Worm (Caenorhabditis elegans) whole organism, early embryonic: ENCODE results near the gene hpo-33.

Experiments
- B0310.2 ChIP-seq: sonication (generic microtip); optimal IDR thresholded peaks from 2 replicates; lab custom pipeline; 2016; ENCODE audit warnings: mild to moderate bottlenecking, missing genetic modification characterization, missing compliant biosample characterization
- ama-1 ChIP-seq: fragments of 150-350 bp; optimal IDR thresholded peaks from 2 replicates; lab custom pipeline; 2014
- ceh-13 ChIP-seq: fragments of 200-800 bp; sonication (Bioruptor generic); optimal IDR thresholded peaks from 2 replicates; lab custom pipeline; 2018; ENCODE audit warnings: mild to moderate bottlenecking, missing genetic modification characterization, missing compliant biosample characterization
- ets-7 ChIP-seq: sonication (generic microtip); optimal IDR thresholded peaks from 2 replicates; lab custom pipeline; 2016; ENCODE audit warnings: missing genotype, missing genetic modification characterization, missing compliant biosample characterization
- flt-1 ChIP-seq: fragments of 200-800 bp; sonication (Bioruptor generic); IDR thresholded peaks from 2 replicates; pipeline ENCODE4 v1.3.6; 2022; ENCODE audit warnings: missing genetic modification characterization, missing compliant biosample characterization
- hmbx-1 ChIP-seq: sonication (generic microtip); optimal IDR thresholded peaks from 2 replicates; lab custom pipeline; 2016; ENCODE audit warnings: mild to moderate bottlenecking, missing genetic modification characterization, missing compliant biosample characterization
- hmg-4 ChIP-seq: fragments of 200-800 bp; sonication (Bioruptor generic); optimal IDR thresholded peaks from 2 replicates; lab custom pipeline; 2018; ENCODE audit warnings: mild to moderate bottlenecking, missing genetic modification characterization, missing compliant biosample characterization
- pes-1 ChIP-seq: fragments of 200-800 bp; sonication (Bioruptor generic); IDR thresholded peaks from 2 replicates; pipeline ENCODE4 v1.3.6; 2022; ENCODE audit warnings: missing genetic modification reagents, missing genetic modification characterization, missing compliant biosample characterization
- scrt-1 ChIP-seq: fragments of 200-800 bp; sonication (Bioruptor generic); IDR thresholded peaks from 2 replicates; pipeline ENCODE4 v1.3.6; 2022; ENCODE audit warnings: missing genetic modification characterization, missing compliant biosample characterization
- tbx-37 ChIP-seq: fragments of 200-800 bp; sonication (Bioruptor generic); conservative IDR thresholded peaks from 2 replicates; pipeline ENCODE4 v1.3.6; 2022; ENCODE audit warnings: missing genetic modification reagents, missing genetic modification characterization, missing compliant biosample characterization
- tra-4 ChIP-seq: sonication (generic microtip); optimal IDR thresholded peaks from 2 replicates; lab custom pipeline; 2017; ENCODE audit warnings: missing genetic modification characterization, missing compliant biosample characterization

DNA sequence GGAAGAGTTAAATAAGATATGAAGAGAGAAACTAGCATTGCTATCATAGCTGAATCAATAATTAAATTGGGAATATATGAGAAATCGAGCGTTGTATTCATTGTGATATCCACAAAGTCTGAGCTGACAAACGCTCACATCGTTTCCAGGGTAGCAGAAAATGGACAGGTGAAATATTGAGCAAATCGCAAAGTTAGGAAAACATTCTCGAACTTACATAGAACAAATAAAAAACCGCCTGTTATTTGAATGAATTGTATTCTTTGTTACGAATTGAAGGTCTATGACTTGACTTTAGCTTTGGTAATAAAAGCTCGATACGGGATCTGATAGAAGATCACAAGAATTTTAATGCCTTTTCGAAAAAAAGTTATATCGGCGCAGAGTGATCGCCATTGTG is 6.5 kb upstream of the hpo-33 start, which contains the start of gene srz-94:
- TF ChIP-seq pes-1 (GFP tag; lab: Robert Waterston, UW), result no peak
- no peak for TF ChIP-seq ama-1 (lab: Kevin White, UChicago)
- no peak for TF ChIP-seq tra-4
- no peak for TF ChIP-seq scrt-1
- TF ChIP-seq hmg-4 (GFP tag; lab: Kevin White, UChicago), result no peak
- TF ChIP-seq tbx-37 (GFP tag; lab: Robert Waterston, UW), result no peak
- no peak for TF ChIP-seq flt-1 (GFP tag; lab: Robert Waterston, UW)
- no peak for TF ChIP-seq hmbx-1 (tag; lab: Kevin White, UChicago)
- TF ChIP-seq ets-7 (tag; lab: Kevin White, UChicago), result no peak
- no peak for TF ChIP-seq B0310.2
- no peak for TF ChIP-seq ceh-13 (GFP tag; lab: Kevin White, UChicago)
